Worm (Caenorhabditis elegans): ENCODE measurements around the gene col-150.

DNA sequence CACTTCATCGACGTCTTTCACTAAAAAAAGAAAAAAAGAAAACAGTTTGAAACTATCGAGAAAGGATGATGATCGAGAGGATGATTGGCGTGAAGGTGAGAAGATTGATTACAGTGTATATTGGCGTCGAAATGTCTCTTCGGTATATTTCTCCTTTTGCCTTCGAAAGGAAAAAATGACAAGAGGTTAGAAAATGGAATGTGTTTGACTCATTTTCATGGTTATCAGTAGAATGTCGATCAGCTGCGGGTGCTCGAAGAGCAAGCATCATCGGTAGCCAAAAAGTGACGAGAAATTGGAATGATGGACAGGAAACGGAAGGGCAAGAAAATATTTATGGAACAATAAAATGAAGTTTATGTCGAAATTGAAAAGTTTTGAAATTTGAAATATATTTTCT, 39.4 kb upstream of the col-150 start:
- TF ChIP-seq sptf-2 (GFP tag; optimal IDR thresholded peaks at IDR 0.05) (no peak), aptf-3 (GFP tag; IDR thresholded peaks at IDR 0.05) (no peak), dpl-1 (GFP tag; optimal IDR thresholded peaks at IDR 0.05) (no peak), efl-1 (GFP tag; optimal IDR thresholded peaks at IDR 0.05) (no peak), ama-1 (optimal IDR thresholded peaks at IDR 0.05) (no peak), ama-1 (GFP tag; optimal IDR thresholded peaks at IDR 0.05) (no peak), K11D2.4 (GFP tag; IDR thresholded peaks at IDR 0.05) (no peak)
